Fruit fly (Drosophila melanogaster) S2 (cell line): Measurements from ENCODE around the gene Cpr97Ea.

ENCODE experiments used
- CG8478 ChIP-seq: fragments of >200 bp; optimal IDR thresholded peaks from 2 replicates; lab custom pipeline; 2018
- CTCF ChIP-seq, 2 experiments: fragments of >200 bp; optimal IDR thresholded peaks; 2 replicates each; lab custom pipeline; 2018

dm6 chr3R:27091106-27091505 is 3.5 kb upstream of the Cpr97Ea start, which contains the start of gene Cpr97Eb:
- TF ChIP-seq CG8478 (no peak), CTCF (optimal IDR thresholded peaks at IDR 0.05; lab: Kevin White, UChicago) (no peak)
